Worm (Caenorhabditis elegans) whole organism, L2 larva: ENCODE results near the gene Y41C4A.22.
A peak's percentile ranks its signal among the peaks of the same experiment; 100 is the strongest.

Experiments
- F13H6.1 ChIP-seq: sonication (generic microtip); optimal IDR thresholded peaks from 2 replicates; lab custom pipeline; 2016; ENCODE audit warnings: missing genetic modification characterization, missing compliant biosample characterization
- R02D3.7 ChIP-seq: fragments of 150-350 bp; optimal IDR thresholded peaks from 2 replicates; lab custom pipeline; 2014; ENCODE audit warnings: missing biosample characterization, missing genetic modification characterization
- Y55F3AM.14 ChIP-seq: fragments of 200-800 bp; sonication (Bioruptor generic); optimal IDR thresholded peaks from 2 replicates; lab custom pipeline; 2018; ENCODE audit warnings: mild to moderate bottlenecking, missing genetic modification characterization, missing compliant biosample characterization
- ZK546.5 ChIP-seq: sonication (generic microtip); optimal IDR thresholded peaks from 2 replicates; lab custom pipeline; 2017; ENCODE audit warnings: missing biosample characterization, missing genetic modification characterization
- aly-2 ChIP-seq: fragments of 150-350 bp; optimal IDR thresholded peaks from 2 replicates; lab custom pipeline; 2014; ENCODE audit warnings: missing biosample characterization, missing genetic modification characterization
- ama-1 ChIP-seq: fragments of 150-350 bp; optimal IDR thresholded peaks from 2 replicates; lab custom pipeline; 2018; ENCODE audit warnings: inconsistent platforms
- blmp-1 ChIP-seq: sonication (generic microtip); optimal IDR thresholded peaks from 2 replicates; lab custom pipeline; 2017; ENCODE audit warnings: missing genetic modification characterization, mild to moderate bottlenecking, missing compliant biosample characterization, antibody characterized with exemption, moderate library complexity; ENCODE audit not compliant: insufficient read depth
- ceh-16 ChIP-seq: fragments of 150-350 bp; optimal IDR thresholded peaks from 2 replicates; lab custom pipeline; 2014; ENCODE audit warnings: missing biosample characterization, missing genetic modification characterization
- crh-2 ChIP-seq: sonication (generic microtip); optimal IDR thresholded peaks from 2 replicates; lab custom pipeline; 2017; ENCODE audit warnings: missing biosample characterization, missing genetic modification characterization
- dmd-4 ChIP-seq: sonication (generic microtip); optimal IDR thresholded peaks from 2 replicates; lab custom pipeline; 2017; ENCODE audit warnings: missing biosample characterization, missing genetic modification characterization
- elt-3 ChIP-seq: sonication (generic microtip); optimal IDR thresholded peaks from 2 replicates; lab custom pipeline; 2017; ENCODE audit warnings: missing biosample characterization, missing genetic modification characterization
- fos-1 ChIP-seq: fragments of 150-350 bp; optimal IDR thresholded peaks from 2 replicates; lab custom pipeline; 2014; ENCODE audit warnings: missing biosample characterization, missing genetic modification characterization
- gmeb-1 ChIP-seq: fragments of 150-350 bp; optimal IDR thresholded peaks from 2 replicates; lab custom pipeline; 2014; ENCODE audit warnings: missing biosample characterization, missing genetic modification characterization
- lin-11 ChIP-seq: fragments of 150-350 bp; sonication (generic microtip); optimal IDR thresholded peaks from 2 replicates; lab custom pipeline; 2014; ENCODE audit warnings: missing biosample characterization, missing genetic modification characterization, inconsistent platforms, mixed read lengths
- lin-13 ChIP-seq: fragments of 150-350 bp; optimal IDR thresholded peaks from 2 replicates; lab custom pipeline; 2014; ENCODE audit warnings: missing biosample characterization, missing genetic modification reagents, missing genetic modification characterization
- lin-39 ChIP-seq: fragments of 150-350 bp; optimal IDR thresholded peaks from 2 replicates; lab custom pipeline; 2014; ENCODE audit warnings: missing biosample characterization, missing genetic modification reagents, missing genetic modification characterization
- lsy-2 ChIP-seq, 2 experiments: fragments of 150-350 bp in 1 of 2; sonication (generic microtip) in 1 of 2; optimal IDR thresholded peaks; 2 replicates each; lab custom pipeline; 2014 to 2017; ENCODE audit warnings: missing biosample characterization in 2 of 2, missing genetic modification characterization in 2 of 2
- mab-5 ChIP-seq: fragments of 150-350 bp; optimal IDR thresholded peaks from 2 replicates; lab custom pipeline; 2014; ENCODE audit warnings: missing biosample characterization, missing genetic modification characterization
- mdl-1 ChIP-seq, 2 experiments: fragments of 150-350 bp in 1 of 2; sonication (generic microtip) in 1 of 2; optimal IDR thresholded peaks; 2 replicates each; lab custom pipeline; 2017; ENCODE audit warnings: missing biosample characterization in 2 of 2, missing genetic modification characterization in 2 of 2
- nhr-129 ChIP-seq: fragments of 150-350 bp; optimal IDR thresholded peaks from 2 replicates; lab custom pipeline; 2014; ENCODE audit warnings: missing biosample characterization, missing genetic modification characterization
- nhr-21 ChIP-seq: fragments of 150-350 bp; optimal IDR thresholded peaks from 2 replicates; lab custom pipeline; 2014; ENCODE audit warnings: missing biosample characterization, missing genetic modification characterization
- nhr-23 ChIP-seq: fragments of 150-350 bp; optimal IDR thresholded peaks from 2 replicates; lab custom pipeline; 2014; ENCODE audit warnings: missing biosample characterization, missing genetic modification reagents, missing genetic modification characterization
- nhr-237 ChIP-seq: fragments of 150-350 bp; optimal IDR thresholded peaks from 2 replicates; lab custom pipeline; 2014; ENCODE audit warnings: missing biosample characterization, missing genetic modification characterization
- nhr-6 ChIP-seq: fragments of 150-350 bp; optimal IDR thresholded peaks from 2 replicates; lab custom pipeline; 2014; ENCODE audit warnings: missing biosample characterization, missing genetic modification characterization
- nhr-77 ChIP-seq: fragments of 150-350 bp; optimal IDR thresholded peaks from 2 replicates; lab custom pipeline; 2014; ENCODE audit warnings: missing biosample characterization, missing genetic modification characterization
- sem-4 ChIP-seq: fragments of 150-350 bp; optimal IDR thresholded peaks from 2 replicates; lab custom pipeline; 2014; ENCODE audit warnings: missing biosample characterization, missing genetic modification reagents, missing genetic modification characterization
- skn-1 ChIP-seq: sonication (generic microtip); optimal IDR thresholded peaks from 2 replicates; lab custom pipeline; 2017; ENCODE audit warnings: missing biosample characterization, missing genetic modification characterization
- sma-9 ChIP-seq, 2 experiments: fragments of 150-350 bp in 1 of 2; sonication (generic microtip) in 1 of 2; optimal IDR thresholded peaks; 2 replicates each; lab custom pipeline; 2014 to 2016; ENCODE audit warnings: missing genetic modification characterization in 2 of 2, mild to moderate bottlenecking in 1 of 2, missing biosample characterization in 1 of 2, missing compliant biosample characterization in 1 of 2, missing genetic modification reagents in 1 of 2, moderate library complexity in 1 of 2
- unc-39 ChIP-seq: fragments of 150-350 bp; optimal IDR thresholded peaks from 2 replicates; lab custom pipeline; 2014; ENCODE audit warnings: missing biosample characterization, missing genetic modification characterization
- unc-55 ChIP-seq: fragments of 150-350 bp; sonication (generic microtip); optimal IDR thresholded peaks from 3 replicates; lab custom pipeline; 2014; ENCODE audit warnings: missing biosample characterization, missing genetic modification reagents, missing genetic modification characterization
- zag-1 ChIP-seq: fragments of 150-350 bp; optimal IDR thresholded peaks from 2 replicates; lab custom pipeline; 2014; ENCODE audit warnings: missing biosample characterization, missing genetic modification characterization
- ztf-1 ChIP-seq: fragments of 200-800 bp; sonication (Bioruptor generic); conservative IDR thresholded peaks from 2 replicates; pipeline ENCODE4 v1.3.6; 2022; ENCODE audit warnings: missing genetic modification characterization, missing compliant biosample characterization

The Y41C4A.22 gene

DNA sequence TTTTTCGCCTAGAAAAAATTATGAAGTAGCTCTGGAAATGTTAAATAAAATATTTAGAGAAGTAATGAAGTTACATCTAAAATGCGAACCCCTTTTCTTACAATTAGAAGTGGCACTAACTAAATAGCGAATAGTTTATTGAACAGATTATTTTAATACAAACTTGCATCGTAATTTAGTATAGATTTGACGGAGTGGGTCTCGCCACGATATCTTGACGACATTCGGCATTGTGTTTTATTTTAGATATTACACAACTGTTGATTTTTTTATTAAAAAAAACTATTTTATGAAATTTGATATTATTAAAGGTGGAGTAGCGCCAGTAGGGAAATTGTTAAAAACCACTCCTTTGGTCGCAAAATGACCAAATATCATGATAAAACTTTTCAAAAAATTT, 5.2 kb upstream of the Y41C4A.22 start:
- TF ChIP-seq F13H6.1 (tag; lab: Kevin White, UChicago) (no peak), skn-1 (tag; lab: Kevin White, UChicago) (no peak)
- TF ChIP-seq, all 48 proteins: peak for 0

DNA sequence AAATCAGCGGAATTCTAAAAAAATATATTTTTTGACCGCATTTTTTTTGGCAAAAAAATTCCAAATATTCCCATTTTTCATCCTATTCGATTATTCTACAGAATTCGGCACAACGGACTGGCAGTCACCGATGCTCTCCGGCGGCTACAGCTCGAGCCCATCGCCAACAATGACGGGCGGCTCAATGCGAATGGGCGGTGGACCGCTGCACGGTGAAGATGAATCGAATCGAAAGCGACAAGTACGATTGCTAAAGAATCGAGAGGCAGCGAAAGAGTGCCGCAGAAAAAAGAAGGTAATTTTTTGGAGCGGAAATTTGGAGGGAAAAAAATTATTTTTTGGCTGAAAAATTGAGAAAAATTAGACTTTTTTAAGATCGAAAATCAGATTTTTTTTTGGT, 2.7 kb upstream of the Y41C4A.22 start:
- TF ChIP-seq zag-1 (tag; lab: Kevin White, UChicago) (no peak), ZK546.5 (tag; lab: Kevin White, UChicago) (no peak), fos-1 (tag; lab: Kevin White, UChicago) (no peak), F13H6.1 (tag; lab: Kevin White, UChicago) (no peak), sma-9 (GFP tag; optimal IDR thresholded peaks at IDR 0.05; lab: Kevin White, UChicago) (no peak), sma-9 (tag; optimal IDR thresholded peaks at IDR 0.05; lab: Kevin White, UChicago) (no peak), elt-3 (no peak), nhr-129 (tag; lab: Kevin White, UChicago) (no peak), lin-39 (tag; lab: Kevin White, UChicago) (no peak), mdl-1 (tag; optimal IDR thresholded peaks at IDR 0.05; lab: Kevin White, UChicago) (no peak), lin-11 (tag; lab: Kevin White, UChicago) (no peak), dmd-4 (tag; lab: Kevin White, UChicago) (no peak), Y55F3AM.14 (no peak)
- TF ChIP-seq, all 48 proteins: peak for 0

DNA sequence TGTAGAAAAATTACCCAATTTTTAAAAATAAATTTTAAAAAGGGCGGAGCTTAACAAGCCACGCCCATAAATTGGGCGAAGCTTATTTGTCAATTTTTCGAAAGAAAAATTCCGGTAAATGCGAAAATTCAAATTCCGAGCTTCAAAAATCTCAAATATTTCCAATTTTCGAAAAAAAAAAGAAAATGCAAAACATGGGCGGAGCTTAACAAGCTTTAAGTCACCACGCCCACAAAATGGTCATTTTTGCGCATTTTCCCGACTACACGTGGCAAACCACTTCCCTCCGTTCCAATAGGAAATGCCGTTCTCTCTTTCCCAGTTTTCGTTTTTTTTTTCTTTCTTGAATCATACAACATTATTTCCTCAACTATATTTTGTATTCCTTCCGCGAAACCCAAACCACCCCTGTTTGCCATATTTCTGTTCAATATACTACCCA, 548 bp upstream of the Y41C4A.22 start:
- TF ChIP-seq Y55F3AM.14 (peak; percentile 45), ama-1 (peak; percentile 52), crh-2 (tag; lab: Kevin White, UChicago) (peak; percentile 6), nhr-237 (tag; lab: Kevin White, UChicago) (no peak)

DNA sequence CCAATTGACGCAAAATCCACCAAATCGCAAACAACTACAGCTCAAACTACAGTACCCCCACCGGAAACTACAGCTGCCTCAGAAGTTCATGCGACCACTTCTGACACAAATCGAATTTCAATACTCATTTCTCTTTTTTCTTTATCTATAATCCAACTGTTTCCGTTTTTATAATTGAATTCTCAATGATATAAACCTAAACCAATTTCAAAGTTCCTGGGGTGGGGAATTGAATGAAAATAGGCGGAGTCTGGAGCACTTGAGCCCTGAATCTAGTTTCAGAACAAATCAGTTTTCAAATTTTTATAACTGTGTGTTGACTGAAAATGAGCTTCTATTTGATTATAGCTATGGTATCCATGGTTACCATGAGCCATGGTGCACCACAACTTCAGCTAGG, 1.2 kb downstream of the Y41C4A.22 start, which contains the start of gene Y41C4A.6:
TSS of gene Y41C4A.6 (plus strand) at position 301 of the 400 bp plus-strand sequence.
- TF ChIP-seq unc-55 (GFP tag; lab: Kevin White, UChicago) (no peak), aly-2 (tag; lab: Kevin White, UChicago) (no peak), sma-9 (GFP tag; optimal IDR thresholded peaks at IDR 0.05; lab: Kevin White, UChicago) (no peak), sma-9 (tag; optimal IDR thresholded peaks at IDR 0.05; lab: Kevin White, UChicago) (no peak), nhr-23 (tag; lab: Kevin White, UChicago) (no peak), ceh-16 (tag; lab: Kevin White, UChicago) (no peak), lsy-2 (tag; optimal IDR thresholded peaks at IDR 0.05; lab: Kevin White, UChicago) (no peak), mab-5 (tag; lab: Kevin White, UChicago) (no peak), lin-13 (GFP tag; lab: Kevin White, UChicago) (no peak), nhr-6 (tag; lab: Kevin White, UChicago) (no peak), sem-4 (tag; lab: Kevin White, UChicago) (no peak), crh-2 (tag; lab: Kevin White, UChicago) (no peak), R02D3.7 (tag; lab: Kevin White, UChicago) (no peak), dmd-4 (tag; lab: Kevin White, UChicago) (no peak), nhr-21 (tag; lab: Kevin White, UChicago) (no peak), gmeb-1 (tag; lab: Kevin White, UChicago) (no peak), nhr-77 (tag; lab: Kevin White, UChicago) (no peak)

DNA sequence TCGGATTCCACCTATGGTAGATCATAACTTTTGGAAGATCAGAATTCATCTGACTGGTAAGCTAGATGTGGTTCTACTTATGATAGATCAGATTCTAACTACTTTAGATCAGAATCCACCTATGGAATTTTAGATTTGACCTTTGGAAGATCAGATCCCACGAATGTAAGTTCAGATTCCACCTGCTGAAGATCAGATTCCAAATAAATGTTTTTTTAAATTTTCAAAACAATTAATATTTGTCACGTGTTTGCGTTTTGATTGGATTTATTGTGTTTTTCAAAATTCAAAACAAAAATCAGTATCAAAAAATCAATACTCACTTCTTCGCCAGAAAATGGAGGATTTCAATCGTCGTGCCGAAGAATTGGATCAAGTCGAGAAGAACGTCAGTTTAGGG, 3.5 kb downstream of the Y41C4A.22 start, which contains the start of gene Y41C4A.7:
TSS of gene Y41C4A.7 (plus strand) at position 301 of the 400 bp plus-strand sequence.
- TF ChIP-seq blmp-1 (tag; lab: Kevin White, UChicago) (no peak), ztf-1 (no peak), unc-39 (tag; lab: Kevin White, UChicago) (no peak)
- TF ChIP-seq, all 48 proteins: peak for 0

DNA sequence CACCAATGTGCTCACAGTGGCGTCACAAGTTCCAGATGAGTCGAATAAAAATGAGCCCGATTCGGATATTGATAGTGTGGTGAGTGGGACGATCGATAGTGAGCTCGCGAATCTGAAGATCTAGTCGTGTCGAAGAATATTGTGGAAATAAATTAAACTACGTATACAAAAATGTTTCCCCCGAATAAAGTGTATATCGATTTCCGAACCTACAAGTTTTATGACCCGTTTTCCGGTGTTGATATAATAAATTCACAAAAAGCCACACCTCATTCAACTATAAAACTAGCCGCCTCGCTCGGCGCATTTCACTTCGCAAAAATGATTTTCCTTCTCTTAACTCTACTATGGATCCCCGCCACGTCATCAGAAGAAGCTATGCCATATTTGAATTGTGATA, 4.9 kb downstream of the Y41C4A.22 start, which contains the start of gene pqn-84:
TSS of gene pqn-84 (plus strand) at position 301 of the 400 bp plus-strand sequence.
- TF ChIP-seq gmeb-1 (tag; lab: Kevin White, UChicago) (no peak), ztf-1 (no peak), aly-2 (tag; lab: Kevin White, UChicago) (no peak)
